Fruit fly (Drosophila melanogaster): ENCODE data around the gene ttm2.

ttm2 gene

DNA sequence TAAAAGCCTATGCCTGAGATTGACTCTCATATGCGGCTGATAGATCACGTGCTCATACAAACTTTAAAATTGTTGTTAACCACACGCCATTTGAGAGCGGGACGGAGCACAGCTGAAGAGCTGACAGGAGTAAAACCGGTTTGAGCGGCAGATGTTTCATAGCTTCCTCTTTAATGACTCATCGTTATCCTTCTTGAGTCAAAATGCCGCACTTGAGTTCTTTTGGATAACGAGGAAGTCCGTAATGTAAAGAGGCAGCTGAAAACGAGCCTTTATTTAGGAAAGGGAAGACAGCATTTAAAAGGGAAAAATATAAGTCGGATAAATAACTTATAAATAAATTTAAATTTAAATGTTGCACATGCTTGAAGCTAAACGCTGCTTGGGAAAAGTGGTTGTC lies 22.3 kb downstream of the ttm2 start:
- TF ChIP-seq Gug (GFP tag; IDR thresholded peaks at IDR 0.05) (no peak), ss (GFP tag; optimal IDR thresholded peaks at IDR 0.05) (peak in 1 of 2 experiments; percentile 6)

DNA sequence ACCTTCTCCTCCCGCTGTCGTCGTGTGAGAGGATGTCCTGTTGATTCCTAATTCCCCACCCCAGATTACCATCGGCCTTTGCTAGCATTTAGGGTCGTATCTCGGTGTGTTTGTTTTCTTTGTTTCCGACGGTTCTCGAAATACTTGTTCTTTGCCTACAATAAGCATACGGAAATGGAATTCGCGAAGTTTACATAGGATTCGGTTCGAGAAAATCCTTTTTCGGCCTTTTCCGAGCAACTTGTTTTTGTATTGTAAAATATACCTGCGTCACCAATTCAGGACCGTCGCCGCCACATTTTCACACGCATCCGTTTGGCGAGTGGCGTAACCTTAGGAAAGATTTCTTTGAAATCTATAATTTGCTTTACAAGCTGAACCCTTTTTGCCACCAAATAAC lies 23.5 kb downstream of the ttm2 start:
- TF ChIP-seq Sox15 (GFP tag; optimal IDR thresholded peaks at IDR 0.05): no peak
- no peak for TF ChIP-seq CG9139 (GFP tag; optimal IDR thresholded peaks at IDR 0.05)
- no peak for TF ChIP-seq topi (GFP tag; optimal IDR thresholded peaks at IDR 0.05)
- no peak for TF ChIP-seq Hr39 (GFP tag; optimal IDR thresholded peaks at IDR 0.05)

DNA sequence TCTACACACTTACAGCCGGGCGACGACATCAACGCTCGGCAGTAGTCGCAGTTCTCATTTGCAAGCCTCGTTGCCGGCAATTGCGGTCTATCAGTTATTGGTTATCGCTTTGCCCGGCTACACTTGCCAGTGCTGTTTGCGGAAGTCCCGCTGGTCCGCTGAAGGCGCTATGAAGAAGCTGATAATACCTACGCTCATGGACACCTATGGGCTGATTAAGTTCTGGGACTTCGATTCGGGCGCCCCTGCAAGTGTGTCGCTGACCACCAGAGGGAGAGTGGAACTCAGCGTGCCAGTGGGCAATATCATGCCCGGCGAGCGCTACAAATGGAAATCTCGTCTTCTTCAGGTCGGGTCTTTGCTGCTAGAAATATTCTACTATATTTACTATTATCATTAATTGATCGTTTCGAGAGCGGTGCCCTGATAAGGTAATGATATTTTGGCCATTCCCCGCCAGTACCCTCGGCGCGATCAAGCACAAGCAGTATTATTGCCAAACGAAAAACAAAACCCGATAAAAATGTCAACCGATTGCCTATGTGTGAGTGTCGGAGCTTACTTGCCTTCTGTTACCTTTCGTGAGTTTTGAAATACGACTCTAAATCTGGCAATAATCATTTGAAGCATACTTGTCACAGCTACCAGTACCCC lies 25.1 kb downstream of the ttm2 start:
- TF ChIP-seq CG34406 (GFP tag; optimal IDR thresholded peaks at IDR 0.05) (no peak), svp (GFP tag) (peak; percentile 71), dsx (GFP tag; optimal IDR thresholded peaks at IDR 0.05; ENCODE audit: poor library complexity, severe bottlenecking) (no peak), CG15336 (GFP tag; IDR thresholded peaks at IDR 0.05) (no peak)

DNA sequence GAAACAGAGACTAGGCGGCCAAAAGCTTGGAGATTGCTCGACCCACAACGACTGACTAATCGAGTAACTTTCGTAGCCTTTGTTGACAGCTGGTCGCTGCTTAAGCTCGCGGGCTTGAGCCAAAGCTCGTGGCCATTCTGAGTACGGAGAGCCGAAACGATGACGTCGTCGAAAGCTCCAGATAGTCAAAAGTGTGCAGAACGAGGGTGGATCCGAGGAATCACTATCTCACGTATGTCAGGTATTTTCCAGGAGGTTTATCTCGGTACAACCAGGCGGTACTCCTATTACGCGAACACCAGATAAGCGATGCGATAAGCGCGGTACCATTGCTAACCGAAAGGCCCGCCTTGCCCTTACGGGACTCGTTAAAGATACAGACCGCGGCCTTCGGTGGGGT lies 36.7 kb downstream of the ttm2 start:
- TF ChIP-seq CG8119 (GFP tag; IDR thresholded peaks at IDR 0.05) (no peak), CG6854 (GFP tag; optimal IDR thresholded peaks at IDR 0.05) (no peak), CG34406 (GFP tag; optimal IDR thresholded peaks at IDR 0.05) (no peak), svp (GFP tag) (peak; percentile 84), CG15336 (GFP tag; IDR thresholded peaks at IDR 0.05) (no peak), CG6808 (GFP tag; optimal IDR thresholded peaks at IDR 0.05) (no peak), vri (GFP tag; optimal IDR thresholded peaks at IDR 0.05) (peak; percentile 95), CG8319 (GFP tag; optimal IDR thresholded peaks at IDR 0.05) (no peak), Gug (GFP tag; IDR thresholded peaks at IDR 0.05) (no peak), CG9139 (GFP tag; optimal IDR thresholded peaks at IDR 0.05) (no peak), Lpt (GFP tag; optimal IDR thresholded peaks at IDR 0.05) (no peak), OdsH (GFP tag; optimal IDR thresholded peaks at IDR 0.05) (no peak), dsx (GFP tag; optimal IDR thresholded peaks at IDR 0.05; ENCODE audit: poor library complexity, severe bottlenecking) (no peak), fkh (GFP tag; optimal IDR thresholded peaks at IDR 0.05) (no peak), Sox15 (GFP tag; optimal IDR thresholded peaks at IDR 0.05) (no peak), CG11902 (GFP tag; optimal IDR thresholded peaks at IDR 0.05) (no peak), Met (GFP tag; optimal IDR thresholded peaks at IDR 0.05) (no peak)

DNA sequence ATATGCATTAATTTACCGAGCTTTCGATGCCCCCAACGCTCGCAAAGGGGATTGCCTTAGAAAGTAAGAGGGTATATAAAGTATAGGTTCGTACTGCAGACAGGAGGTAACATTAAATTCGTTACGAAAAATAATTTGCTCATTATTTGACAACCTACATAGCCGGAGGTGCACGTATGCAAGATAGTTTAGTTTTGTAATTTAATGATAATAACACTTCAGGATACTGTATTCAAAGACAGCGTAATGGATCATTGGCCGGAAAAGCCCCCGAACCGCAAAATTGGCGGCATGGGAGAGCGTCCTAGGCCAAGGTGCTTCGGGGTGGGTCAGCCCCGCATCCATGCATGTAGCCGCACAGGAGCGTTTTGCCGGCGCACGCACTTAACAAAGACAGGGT lies 37.4 kb downstream of the ttm2 start:
- TF ChIP-seq CG6276 (GFP tag; optimal IDR thresholded peaks at IDR 0.05) (no peak), CG8319 (GFP tag; optimal IDR thresholded peaks at IDR 0.05) (no peak), CG34406 (GFP tag; optimal IDR thresholded peaks at IDR 0.05) (no peak), CG10669 (GFP tag; optimal IDR thresholded peaks at IDR 0.05) (no peak), fd59A (GFP tag; optimal IDR thresholded peaks at IDR 0.05) (no peak), CG32006 (GFP tag; optimal IDR thresholded peaks at IDR 0.05) (no peak), fkh (GFP tag; optimal IDR thresholded peaks at IDR 0.05) (no peak), CG8119 (GFP tag; IDR thresholded peaks at IDR 0.05) (no peak), CG6792 (GFP tag; optimal IDR thresholded peaks at IDR 0.05) (no peak), dsx (GFP tag; optimal IDR thresholded peaks at IDR 0.05; ENCODE audit: poor library complexity, severe bottlenecking) (no peak), CG16779 (tag; optimal IDR thresholded peaks at IDR 0.05) (no peak), acj6 (GFP tag; optimal IDR thresholded peaks at IDR 0.05) (no peak), Sox14 (GFP tag; optimal IDR thresholded peaks at IDR 0.05) (no peak), ss (GFP tag; optimal IDR thresholded peaks at IDR 0.05) (no peak), salr (GFP tag; optimal IDR thresholded peaks at IDR 0.05) (no peak), Ets96B (tag; optimal IDR thresholded peaks at IDR 0.05) (no peak), CG3032 (tag; optimal IDR thresholded peaks at IDR 0.05) (no peak), CG7368 (GFP tag; optimal IDR thresholded peaks at IDR 0.05) (no peak), topi (GFP tag; optimal IDR thresholded peaks at IDR 0.05) (no peak), Eip75B (GFP tag; optimal IDR thresholded peaks at IDR 0.05) (no peak)

Data from whole organism, prepupa.